Fruit fly (Drosophila melanogaster) Kc167 (cell line): ENCODE measurements around the gene CG3251.

Experiments
- Myc ChIP-seq: fragments of >200 bp; optimal IDR thresholded peaks from 2 replicates; lab custom pipeline; 2017; ENCODE audit warnings: missing external identifiers
- psq ChIP-seq: fragments of >200 bp; optimal IDR thresholded peaks from 2 replicates; lab custom pipeline; 2017; ENCODE audit warnings: missing external identifiers

DNA sequence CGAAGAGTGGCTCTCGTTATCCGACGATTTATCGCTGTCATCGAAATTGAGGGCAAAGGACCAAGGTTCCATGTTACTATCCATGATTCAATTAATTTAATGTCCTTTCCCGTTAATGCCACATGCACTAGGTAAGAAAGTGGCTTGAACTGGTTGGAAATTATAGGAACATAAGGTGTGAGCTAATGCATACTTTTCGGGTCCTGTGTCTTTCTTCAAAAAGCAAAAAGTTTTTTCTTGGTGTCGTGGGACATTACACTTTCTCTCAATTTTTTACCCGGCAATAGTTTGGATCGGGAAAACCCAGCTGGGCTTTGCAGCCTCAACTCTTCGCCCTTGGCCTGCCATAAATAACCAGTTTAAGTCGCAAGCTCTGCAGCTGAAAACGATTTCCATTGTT lies 10.9 kb upstream of the CG3251 start, which contains the start of gene Taf12L:
- TF ChIP-seq psq (lab: Kevin White, UChicago) (no peak), Myc (lab: Kevin White, UChicago) (no peak)
